Fruit fly (Drosophila melanogaster) whole organism, pupa: ENCODE measurements around the gene AkhR.

ENCODE experiments used
- CG10348 ChIP-seq: fragments of 200-800 bp; sonication (Bioruptor generic); IDR thresholded peaks from 2 replicates; pipeline ENCODE4 v1.3.6; 2022; ENCODE audit warnings: missing biosample characterization, missing genetic modification characterization
- CG12605 ChIP-seq: fragments of 200-800 bp; sonication (Bioruptor generic); IDR thresholded peaks from 2 replicates; pipeline ENCODE4 v1.3.6; 2022; ENCODE audit warnings: missing biosample characterization, missing genetic modification characterization
- CG14655 ChIP-seq: fragments of 200-800 bp; sonication (Bioruptor generic); optimal IDR thresholded peaks from 3 replicates; lab custom pipeline; 2017; ENCODE audit warnings: mild to moderate bottlenecking, missing biosample characterization, missing genetic modification reagents, missing genetic modification characterization
- CG15710 ChIP-seq: fragments of 200-800 bp; sonication (Bioruptor generic); optimal IDR thresholded peaks from 2 replicates; lab custom pipeline; 2018; ENCODE audit warnings: missing biosample characterization, mild to moderate bottlenecking, missing genetic modification characterization, moderate library complexity
- CG17806 ChIP-seq: fragments of 200-800 bp; sonication (Bioruptor generic); optimal IDR thresholded peaks from 2 replicates; lab custom pipeline; 2018; ENCODE audit warnings: missing biosample characterization, mild to moderate bottlenecking, missing genetic modification characterization, moderate library complexity
- CG32121 ChIP-seq: fragments of 200-800 bp; sonication (Bioruptor generic); IDR thresholded peaks from 2 replicates; pipeline ENCODE4 v1.3.6; 2022; ENCODE audit warnings: missing biosample characterization, missing genetic modification characterization
- CG34367 ChIP-seq: fragments of 200-800 bp; sonication (Bioruptor generic); optimal IDR thresholded peaks from 2 replicates; lab custom pipeline; 2018; ENCODE audit warnings: missing biosample characterization, mild to moderate bottlenecking, missing genetic modification characterization
- CG4496 ChIP-seq: fragments of 200-800 bp; sonication (Bioruptor generic); IDR thresholded peaks from 3 replicates; pipeline ENCODE4 v1.3.6; 2022; ENCODE audit warnings: missing biosample characterization, missing genetic modification characterization
- CG8159 ChIP-seq: fragments of 200-800 bp; sonication (Bioruptor generic); optimal IDR thresholded peaks from 3 replicates; lab custom pipeline; 2018; ENCODE audit warnings: missing biosample characterization, mild to moderate bottlenecking, missing genetic modification characterization, moderate library complexity
- CG8301 ChIP-seq: fragments of 200-800 bp; sonication (Bioruptor generic); optimal IDR thresholded peaks from 2 replicates; lab custom pipeline; 2018; ENCODE audit warnings: missing biosample characterization, mild to moderate bottlenecking, missing genetic modification characterization
- CG9948 ChIP-seq: fragments of 200-800 bp; sonication (Bioruptor generic); optimal IDR thresholded peaks from 2 replicates; lab custom pipeline; 2018; ENCODE audit warnings: missing biosample characterization, mild to moderate bottlenecking, missing genetic modification characterization, moderate library complexity
- D1 ChIP-seq: fragments of 200-800 bp; sonication (Bioruptor generic); optimal IDR thresholded peaks from 2 replicates; lab custom pipeline; 2018; ENCODE audit warnings: missing biosample characterization, mild to moderate bottlenecking, missing genetic modification characterization, moderate library complexity
- EcR ChIP-seq: fragments of 200-800 bp; sonication (Bioruptor generic); optimal IDR thresholded peaks from 3 replicates; lab custom pipeline; 2019; ENCODE audit warnings: missing biosample characterization, missing genetic modification characterization, mild to moderate bottlenecking, moderate library complexity, missing genetic modification reagents
- Ets98B ChIP-seq: fragments of 200-800 bp; sonication (Bioruptor generic); IDR thresholded peaks from 2 replicates; pipeline ENCODE4 v1.3.6; 2022; ENCODE audit warnings: missing biosample characterization, missing genetic modification characterization
- Pif1A ChIP-seq: fragments of 200-800 bp; sonication (Bioruptor generic); optimal IDR thresholded peaks from 3 replicates; lab custom pipeline; 2016; ENCODE audit warnings: missing biosample characterization, missing genetic modification characterization
- Pif1B ChIP-seq: fragments of 200-800 bp; sonication (Bioruptor generic); optimal IDR thresholded peaks from 3 replicates; lab custom pipeline; 2016; ENCODE audit warnings: missing biosample characterization, missing genetic modification characterization
- Snoo ChIP-seq: fragments of 200-800 bp; sonication (Bioruptor generic); optimal IDR thresholded peaks from 3 replicates; lab custom pipeline; 2017; ENCODE audit warnings: missing biosample characterization, mild to moderate bottlenecking, missing genetic modification characterization, inconsistent platforms
- fd96Ca ChIP-seq: fragments of 200-800 bp; sonication (Bioruptor generic); IDR thresholded peaks from 3 replicates; pipeline ENCODE4 v1.3.6; 2022; ENCODE audit warnings: missing biosample characterization, missing genetic modification characterization
- gl ChIP-seq: fragments of 200-800 bp; sonication (Bioruptor generic); optimal IDR thresholded peaks from 2 replicates; lab custom pipeline; 2018; ENCODE audit warnings: missing biosample characterization, mild to moderate bottlenecking, missing genetic modification characterization
- rn ChIP-seq: fragments of 200-800 bp; sonication (Bioruptor generic); IDR thresholded peaks from 2 replicates; pipeline ENCODE4 v1.3.6; 2022; ENCODE audit warnings: missing biosample characterization, missing genetic modification characterization

Gene AkhR

DNA sequence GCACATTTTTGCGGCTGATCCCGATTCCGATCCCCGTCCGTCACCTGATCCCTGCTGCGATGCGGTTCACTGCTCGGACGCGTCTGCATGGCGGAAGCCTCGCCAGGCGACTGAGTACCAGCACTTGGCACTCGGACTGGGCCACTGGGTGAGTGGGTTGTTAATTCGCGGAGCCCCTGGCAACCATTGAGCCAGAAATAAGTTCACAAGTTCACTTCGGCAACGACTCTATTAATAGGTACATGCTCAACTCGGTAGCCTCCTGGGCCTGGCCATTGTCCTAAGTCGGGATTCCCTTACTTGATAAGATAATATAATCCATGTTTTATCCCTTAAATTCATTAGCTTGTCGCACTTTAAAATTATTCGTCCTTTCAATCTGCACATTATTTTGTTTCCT is 24.1 kb upstream of the AkhR start, which contains the start of gene TTLL3A:
TSS of gene TTLL3A (minus strand) at position 101 of the 400 bp plus-strand sequence.
- TF ChIP-seq Snoo (tag; lab: Kevin White, UChicago): no peak
- no peak for TF ChIP-seq Pif1A (GFP tag; lab: Kevin White, UChicago)
- no peak for TF ChIP-seq CG12605 (GFP tag; lab: Robert Waterston, UW)
- TF ChIP-seq EcR: no peak
- no peak for TF ChIP-seq CG4496
- TF ChIP-seq D1 (tag; lab: Kevin White, UChicago): no peak
- no peak for TF ChIP-seq CG15710 (tag; lab: Kevin White, UChicago)
- TF ChIP-seq fd96Ca (GFP tag; lab: Robert Waterston, UW): no peak
- TF ChIP-seq CG10348 (GFP tag; lab: Robert Waterston, UW): no peak
- TF ChIP-seq CG8159: no peak
- no peak for TF ChIP-seq Pif1B (GFP tag; lab: Kevin White, UChicago)
- TF ChIP-seq gl: no peak

DNA sequence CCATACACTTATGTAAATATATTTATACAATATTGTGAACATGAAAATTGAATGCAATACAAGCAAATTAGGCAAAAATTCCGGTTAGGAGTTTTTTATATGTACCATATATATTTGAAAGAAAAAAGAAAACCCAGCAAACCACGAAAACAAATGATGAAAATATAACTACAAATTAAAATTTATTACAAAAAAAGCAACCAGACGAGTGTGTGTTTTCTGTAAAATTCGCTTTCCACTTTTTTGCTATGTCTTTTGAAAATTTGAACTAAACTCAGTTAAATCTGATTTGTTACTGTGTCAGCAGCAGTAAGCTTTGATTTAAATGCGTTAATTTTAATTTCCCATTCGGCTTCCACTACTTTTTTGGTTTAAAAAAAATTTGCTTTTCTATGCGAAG is 16.6 kb upstream of the AkhR start, which contains the start of gene TTLL3B:
TSS of gene TTLL3B (plus strand) at position 301 of the 400 bp plus-strand sequence.
- TF ChIP-seq CG10348 (GFP tag; lab: Robert Waterston, UW) (no peak), CG8301 (tag; lab: Kevin White, UChicago) (no peak), gl (no peak), CG9948 (tag; lab: Kevin White, UChicago) (no peak), CG12605 (GFP tag; lab: Robert Waterston, UW) (no peak), EcR (no peak), CG4496 (no peak), CG15710 (tag; lab: Kevin White, UChicago) (no peak), CG8159 (no peak), fd96Ca (GFP tag; lab: Robert Waterston, UW) (no peak), CG17806 (tag; lab: Kevin White, UChicago) (no peak), Ets98B (GFP tag; lab: Robert Waterston, UW) (no peak), Pif1B (GFP tag; lab: Kevin White, UChicago) (no peak), Snoo (tag; lab: Kevin White, UChicago) (no peak), CG14655 (GFP tag; lab: Kevin White, UChicago) (no peak)
- TF ChIP-seq, all 21 proteins: peak for 0

DNA sequence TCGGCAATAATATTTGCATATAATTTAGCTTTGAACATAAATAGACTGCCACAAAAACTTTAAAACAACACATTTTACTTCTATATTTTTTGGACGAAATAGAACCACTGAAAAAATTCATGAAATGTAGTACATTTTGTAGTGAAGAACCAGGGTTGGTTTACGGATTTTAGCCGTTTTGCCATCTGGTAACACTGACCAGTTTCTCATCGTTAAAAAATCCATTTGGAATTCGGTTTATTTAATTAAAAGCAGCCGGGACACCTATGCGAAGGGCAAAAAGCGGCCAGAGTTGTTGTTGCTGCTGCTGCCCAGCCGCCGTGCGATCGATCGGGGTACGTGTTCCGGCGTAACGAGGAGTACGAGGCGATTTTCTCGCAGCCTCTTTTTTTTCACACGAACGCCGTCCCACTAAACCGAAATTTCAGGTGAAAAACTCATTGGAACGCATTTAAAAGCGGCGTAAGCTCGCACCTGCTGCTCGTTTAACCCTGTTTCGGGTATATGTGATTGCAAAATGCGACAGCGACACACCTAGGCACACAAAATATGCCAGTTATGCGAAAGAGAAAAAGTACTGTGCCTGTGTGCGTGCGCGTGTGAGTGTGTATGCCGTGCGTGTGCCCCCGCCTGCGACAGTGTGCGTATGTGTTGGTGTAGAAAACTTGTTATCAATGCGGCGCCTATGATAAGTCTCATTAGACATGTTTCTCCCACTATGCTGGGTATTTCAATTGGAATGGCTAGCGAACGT is 7.9 kb upstream of the AkhR start, which contains the start of gene Liprin-alpha:
TSS of gene Liprin-alpha (plus strand) at position 154 of the 754 bp plus-strand sequence.
- TF ChIP-seq rn (GFP tag; lab: Robert Waterston, UW) (no peak), fd96Ca (GFP tag; lab: Robert Waterston, UW) (peak; percentile 43; the same call in 1 of the 3 replicates), CG12605 (GFP tag; lab: Robert Waterston, UW) (no peak), Pif1B (GFP tag; lab: Kevin White, UChicago) (no peak)
- TF ChIP-seq, all 21 proteins: peak for 1

DNA sequence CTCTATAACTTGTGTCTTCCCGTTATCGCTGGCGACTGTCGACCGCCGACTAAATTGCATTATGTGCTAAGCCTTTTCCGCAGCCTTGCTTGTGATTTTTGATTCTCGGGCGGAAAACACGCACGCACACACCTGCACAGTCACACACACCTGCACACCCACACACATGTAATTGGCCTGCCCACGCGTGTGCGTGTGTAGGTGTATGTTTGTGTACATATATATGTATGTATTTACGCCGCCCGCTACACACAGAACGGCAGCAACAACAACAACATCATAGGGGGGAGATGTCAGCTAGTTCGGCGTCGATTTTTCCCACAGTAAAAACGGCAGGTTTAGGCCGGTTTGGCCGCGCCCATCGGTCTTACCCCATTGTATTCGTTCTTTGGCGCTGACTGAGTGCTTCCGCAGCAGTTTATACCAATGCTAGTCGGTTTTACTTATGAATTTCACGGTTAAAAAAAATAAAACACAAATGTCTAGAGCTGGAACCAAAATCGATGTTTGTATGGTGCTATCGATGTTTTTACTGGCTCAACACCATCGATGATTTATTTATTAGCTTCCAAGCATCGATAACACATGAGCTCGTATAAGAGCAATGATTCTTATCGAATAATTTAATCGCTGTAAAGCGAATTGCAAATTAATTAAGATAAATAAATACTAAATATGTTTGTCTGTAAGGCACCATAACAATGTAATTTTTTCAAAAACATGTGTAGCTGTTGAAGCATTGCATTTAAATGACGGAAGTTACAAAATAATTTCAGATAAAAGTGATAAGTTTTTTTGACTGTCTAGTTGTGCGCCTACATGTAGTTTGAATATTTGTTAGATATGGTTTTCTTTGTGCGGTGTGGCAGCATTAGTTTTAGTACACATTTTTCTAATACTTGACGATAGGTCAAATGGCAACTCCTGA is 7.1 kb upstream of the AkhR start, which contains the start of gene homer:
TSS of gene homer (minus strand) at position 538 of the 928 bp plus-strand sequence.
- TF ChIP-seq Pif1B (GFP tag; lab: Kevin White, UChicago) (no peak), EcR (peak; percentile 9), CG8301 (tag; lab: Kevin White, UChicago) (no peak), Ets98B (GFP tag; lab: Robert Waterston, UW) (no peak), fd96Ca (GFP tag; lab: Robert Waterston, UW) (no peak), CG34367 (tag; lab: Kevin White, UChicago) (no peak), CG8159 (no peak), CG14655 (GFP tag; lab: Kevin White, UChicago) (no peak), CG4496 (peak; percentile 49; the same call in 1 of the 3 replicates), D1 (tag; lab: Kevin White, UChicago) (no peak), Pif1A (GFP tag; lab: Kevin White, UChicago) (no peak), CG17806 (tag; lab: Kevin White, UChicago) (no peak), CG32121 (GFP tag; lab: Robert Waterston, UW) (peak; percentile 14; the same call in 1 of the 2 replicates), CG9948 (tag; lab: Kevin White, UChicago) (no peak), CG15710 (tag; lab: Kevin White, UChicago) (peak; percentile 10), CG12605 (GFP tag; lab: Robert Waterston, UW) (no peak), CG10348 (GFP tag; lab: Robert Waterston, UW) (no peak), Snoo (tag; lab: Kevin White, UChicago) (no peak), gl (no peak), rn (GFP tag; lab: Robert Waterston, UW) (no peak)

DNA sequence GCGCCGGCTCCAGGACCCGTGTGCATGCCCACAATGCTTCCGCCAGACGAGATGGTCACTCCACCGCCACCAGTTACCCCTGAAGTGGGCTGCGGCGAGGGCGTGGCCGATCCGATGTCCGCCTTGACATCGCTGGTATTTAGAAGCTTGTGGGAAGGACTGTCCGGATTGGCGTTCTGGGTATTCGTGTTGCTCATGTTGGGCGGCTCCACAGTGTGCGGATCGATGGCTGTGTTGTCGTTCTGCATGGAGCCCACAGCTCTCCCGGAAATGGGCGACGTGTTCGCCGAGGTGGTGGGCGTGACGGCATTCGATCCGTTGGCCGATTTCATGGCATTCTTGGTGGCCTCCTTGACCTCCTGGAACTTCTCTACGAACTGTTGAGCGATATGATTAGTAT is 5.7 kb upstream of the AkhR start:
- TF ChIP-seq CG14655 (GFP tag; lab: Kevin White, UChicago) (no peak), CG4496 (no peak), fd96Ca (GFP tag; lab: Robert Waterston, UW) (no peak), CG17806 (tag; lab: Kevin White, UChicago) (no peak), CG34367 (tag; lab: Kevin White, UChicago) (no peak)
